Worm (Caenorhabditis elegans): ENCODE data around the gene K01C8.2.

K01C8.2 gene

ce11 chrII:8266559-8266958, 2.7 kb downstream of the K01C8.2 start:
- TF ChIP-seq elt-2 (tag; optimal IDR thresholded peaks at IDR 0.05) (peak; percentile 91), odd-2 (tag; optimal IDR thresholded peaks at IDR 0.05) (no peak), hlh-6 (tag; optimal IDR thresholded peaks at IDR 0.05) (no peak)

- TF ChIP-seq nfya-1 (tag; optimal IDR thresholded peaks at IDR 0.05), result no peak
- no peak for TF ChIP-seq K09A11.1 (tag; optimal IDR thresholded peaks at IDR 0.05; ENCODE audit: insufficient read depth)
- TF ChIP-seq C38D4.7 (GFP tag; optimal IDR thresholded peaks at IDR 0.05), result no peak
- no peak for TF ChIP-seq syd-9 (tag; optimal IDR thresholded peaks at IDR 0.05)
- no peak for TF ChIP-seq ztf-16 (tag; optimal IDR thresholded peaks at IDR 0.05)
- no peak for TF ChIP-seq pat-9 (tag; optimal IDR thresholded peaks at IDR 0.05)
- no peak for TF ChIP-seq rnt-1 (tag; optimal IDR thresholded peaks at IDR 0.05)
- TF ChIP-seq pros-1 (tag; optimal IDR thresholded peaks at IDR 0.05), result no peak
- no peak for TF ChIP-seq C08G9.2 (tag; optimal IDR thresholded peaks at IDR 0.05)
- no peak for TF ChIP-seq nhr-232 (tag; optimal IDR thresholded peaks at IDR 0.05)
- no peak for TF ChIP-seq ceh-34 (tag; optimal IDR thresholded peaks at IDR 0.05)
- TF ChIP-seq fkh-10 (GFP tag; optimal IDR thresholded peaks at IDR 0.05), result no peak
- no peak for TF ChIP-seq nhr-11 (tag; optimal IDR thresholded peaks at IDR 0.05)
- no peak for TF ChIP-seq npax-4 (tag; optimal IDR thresholded peaks at IDR 0.05)
- no peak for TF ChIP-seq ceh-2 (tag; optimal IDR thresholded peaks at IDR 0.05)
Measured at ce11 chrII:8264619-8265018, 4.6 kb downstream of the K01C8.2 start, which contains the start of gene srdh-1. Gene srdh-1, plus strand, starts transcription at chrII:8264661.

- no peak for TF ChIP-seq pax-1 (tag; optimal IDR thresholded peaks at IDR 0.05)
- no peak for TF ChIP-seq ceh-30 (tag; optimal IDR thresholded peaks at IDR 0.05)
- TF ChIP-seq ceh-9 (tag; optimal IDR thresholded peaks at IDR 0.05), result no peak
- no peak for TF ChIP-seq ceh-31 (tag; optimal IDR thresholded peaks at IDR 0.05)
- no peak for TF ChIP-seq nfya-1 (tag; optimal IDR thresholded peaks at IDR 0.05)
- no peak for TF ChIP-seq ceh-14 (tag; optimal IDR thresholded peaks at IDR 0.05)
- no peak for TF ChIP-seq ceh-45 (GFP tag; IDR thresholded peaks at IDR 0.05)
- no peak for TF ChIP-seq odd-2 (tag; optimal IDR thresholded peaks at IDR 0.05)
- no peak for TF ChIP-seq pha-2 (tag; optimal IDR thresholded peaks at IDR 0.05)
- no peak for TF ChIP-seq hlh-30 (tag; optimal IDR thresholded peaks at IDR 0.05; ENCODE audit: insufficient read depth)
- TF ChIP-seq K02D7.2 (tag; optimal IDR thresholded peaks at IDR 0.05), result no peak
- TF ChIP-seq ref-2 (tag; optimal IDR thresholded peaks at IDR 0.05), result no peak
- no peak for TF ChIP-seq unc-3 (GFP tag; conservative IDR thresholded peaks at IDR 0.05)
- TF ChIP-seq unc-3 (tag; optimal IDR thresholded peaks at IDR 0.05), result no peak
- no peak for TF ChIP-seq ceh-6 (GFP tag; optimal IDR thresholded peaks at IDR 0.05)
- TF ChIP-seq syd-9 (tag; optimal IDR thresholded peaks at IDR 0.05), result no peak
- no peak for TF ChIP-seq ceh-34 (tag; optimal IDR thresholded peaks at IDR 0.05)
Measured at ce11 chrII:8263562-8263961, 5.7 kb downstream of the K01C8.2 start.

ce11 chrII:8259674-8260073, 9.6 kb downstream of the K01C8.2 start:
- TF ChIP-seq elt-4 (tag; optimal IDR thresholded peaks at IDR 0.05) (no peak), dmd-4 (tag; optimal IDR thresholded peaks at IDR 0.05; ENCODE audit: borderline replicate concordance) (no peak), lim-6 (tag; optimal IDR thresholded peaks at IDR 0.05) (no peak), zip-5 (tag; optimal IDR thresholded peaks at IDR 0.05) (no peak), fkh-6 (tag; optimal IDR thresholded peaks at IDR 0.05) (no peak), npax-4 (tag; optimal IDR thresholded peaks at IDR 0.05) (no peak), hlh-30 (tag; optimal IDR thresholded peaks at IDR 0.05; ENCODE audit: insufficient read depth) (no peak), pax-1 (tag; optimal IDR thresholded peaks at IDR 0.05) (no peak), fkh-10 (GFP tag; optimal IDR thresholded peaks at IDR 0.05) (no peak), hlh-8 (tag; optimal IDR thresholded peaks at IDR 0.05) (no peak), odd-2 (tag; optimal IDR thresholded peaks at IDR 0.05) (no peak), pha-2 (tag; optimal IDR thresholded peaks at IDR 0.05) (no peak), pat-9 (tag; optimal IDR thresholded peaks at IDR 0.05) (no peak)

Data from whole organism, late embryonic.